Fruit fly (Drosophila melanogaster): ENCODE results near the gene CG33777.

The CG33777 gene

dm6 chr3L:4550153-4550802 is 4.8 kb downstream of the CG33777 start (continued):
- no peak for TF ChIP-seq vfl (GFP tag; optimal IDR thresholded peaks at IDR 0.05)
- no peak for TF ChIP-seq CG3838 (GFP tag; optimal IDR thresholded peaks at IDR 0.05)
- TF ChIP-seq shn (GFP tag; optimal IDR thresholded peaks at IDR 0.05): no peak
- no peak for TF ChIP-seq Elba2 (GFP tag; optimal IDR thresholded peaks at IDR 0.05)
- no peak for TF ChIP-seq pita (GFP tag; optimal IDR thresholded peaks at IDR 0.05)
- no peak for TF ChIP-seq Nf-YA (GFP tag; IDR thresholded peaks at IDR 0.05)
- TF ChIP-seq abd-A (tag; optimal IDR thresholded peaks at IDR 0.05): no peak
- no peak for TF ChIP-seq fd96Cb (tag; optimal IDR thresholded peaks at IDR 0.05)
- no peak for TF ChIP-seq CG1024 (GFP tag; IDR thresholded peaks at IDR 0.05)
- no peak for TF ChIP-seq CG5180 (GFP tag; optimal IDR thresholded peaks at IDR 0.05)
- peak in 1 of 2 experiments; percentile 14 for TF ChIP-seq Hr78 (GFP tag; optimal IDR thresholded peaks at IDR 0.05)
- TF ChIP-seq Pdp1 (GFP tag; optimal IDR thresholded peaks at IDR 0.05): peak in 1 of 2 experiments; percentile 27
- TF ChIP-seq esg (GFP tag; conservative IDR thresholded peaks at IDR 0.05): no peak
- TF ChIP-seq NFAT (GFP tag; IDR thresholded peaks at IDR 0.05): no peak
- TF ChIP-seq Xbp1 (GFP tag; optimal IDR thresholded peaks at IDR 0.05): no peak
- TF ChIP-seq MBD-R2 (GFP tag; IDR thresholded peaks at IDR 0.05): no peak
- TF ChIP-seq sug (tag; optimal IDR thresholded peaks at IDR 0.05): peak; percentile 94
- no peak for TF ChIP-seq NC2β (GFP tag; optimal IDR thresholded peaks at IDR 0.05)
- peak; percentile 15 for TF ChIP-seq fd64A (GFP tag; optimal IDR thresholded peaks at IDR 0.05)
- TF ChIP-seq dan (GFP tag; IDR thresholded peaks at IDR 0.05): no peak
- TF ChIP-seq Hsf (GFP tag; optimal IDR thresholded peaks at IDR 0.05): no peak
- no peak for TF ChIP-seq CG31224 (GFP tag; IDR thresholded peaks at IDR 0.05)

dm6 chr3L:4549341-4549740 is 5.7 kb downstream of the CG33777 start:
- TF ChIP-seq CG1602 (GFP tag; optimal IDR thresholded peaks at IDR 0.05) (no peak), eve (GFP tag; optimal IDR thresholded peaks at IDR 0.05) (no peak), sug (tag; optimal IDR thresholded peaks at IDR 0.05) (peak; percentile 7), zf30C (GFP tag; optimal IDR thresholded peaks at IDR 0.05) (no peak), CG10543 (GFP tag; optimal IDR thresholded peaks at IDR 0.05) (no peak), CG15514 (GFP tag; optimal IDR thresholded peaks at IDR 0.05) (no peak), sim (GFP tag; IDR thresholded peaks at IDR 0.05) (no peak), nmo (GFP tag; optimal IDR thresholded peaks at IDR 0.05) (no peak), CG12769 (tag; optimal IDR thresholded peaks at IDR 0.05) (peak; percentile 77), pfk (GFP tag; optimal IDR thresholded peaks at IDR 0.05) (no peak), lov (optimal IDR thresholded peaks at IDR 0.05) (no peak), lov (GFP tag; IDR thresholded peaks at IDR 0.05) (no peak), Ravus (GFP tag; IDR thresholded peaks at IDR 0.05) (no peak), CG17359 (tag; optimal IDR thresholded peaks at IDR 0.05) (no peak), trem (tag; optimal IDR thresholded peaks at IDR 0.05) (no peak), CG31224 (GFP tag; IDR thresholded peaks at IDR 0.05) (no peak), sens (GFP tag) (peak; percentile 7), CG13424 (tag; optimal IDR thresholded peaks at IDR 0.05) (no peak), CG14014 (GFP tag; IDR thresholded peaks at IDR 0.05) (no peak), scrt (GFP tag; optimal IDR thresholded peaks at IDR 0.05) (no peak), HLH4C (GFP tag; IDR thresholded peaks at IDR 0.05; ENCODE audit: partially characterized antibody) (no peak), CG4360 (GFP tag; IDR thresholded peaks at IDR 0.05) (no peak), CG10209 (GFP tag; optimal IDR thresholded peaks at IDR 0.05) (no peak), slbo (GFP tag; IDR thresholded peaks at IDR 0.05) (no peak), BEAF-32 (GFP tag; optimal IDR thresholded peaks at IDR 0.05) (no peak), knrl (GFP tag; IDR thresholded peaks at IDR 0.05; ENCODE audit: partially characterized antibody) (no peak), Hand (GFP tag; optimal IDR thresholded peaks at IDR 0.05) (no peak), Fer2 (tag; optimal IDR thresholded peaks at IDR 0.05) (no peak), CG8765 (GFP tag; IDR thresholded peaks at IDR 0.05) (no peak), CG16815 (GFP tag; optimal IDR thresholded peaks at IDR 0.05) (no peak)

Measured in whole organism, embryonic.